Fruit fly (Drosophila melanogaster) whole organism, wandering third instar larva: Measurements from ENCODE around the gene CaMKI.

Source experiments
- Abd-B ChIP-seq: fragments of >200 bp; optimal IDR thresholded peaks from 2 replicates; lab custom pipeline; 2017; ENCODE audit warnings: missing biosample characterization, missing genetic modification characterization
- CG9705 ChIP-seq: fragments of 200-800 bp; sonication (Bioruptor generic); optimal IDR thresholded peaks from 2 replicates; lab custom pipeline; 2018; ENCODE audit warnings: missing biosample characterization, mild to moderate bottlenecking, missing genetic modification characterization
- CrebA ChIP-seq: fragments of 200-800 bp; sonication (Bioruptor generic); optimal IDR thresholded peaks from 2 replicates; lab custom pipeline; 2016; ENCODE audit warnings: missing biosample characterization, mild to moderate bottlenecking, missing genetic modification characterization, borderline replicate concordance
- Dfd ChIP-seq: fragments of >200 bp; optimal IDR thresholded peaks from 2 replicates; lab custom pipeline; 2017; ENCODE audit warnings: missing biosample characterization, missing genetic modification characterization
- Dif ChIP-seq: fragments of 200-275, 200-300 bp; sonication (Bioruptor generic); optimal IDR thresholded peaks from 2 replicates; lab custom pipeline; 2018; ENCODE audit warnings: missing biosample characterization, missing genetic modification characterization; ENCODE audit not compliant: partially characterized antibody
- HLH106 ChIP-seq: fragments of 200-800 bp; optimal IDR thresholded peaks from 3 replicates; lab custom pipeline; 2019; ENCODE audit warnings: missing biosample characterization, mild to moderate bottlenecking, missing genetic modification characterization, moderate library complexity
- Hr78 ChIP-seq: fragments of >200 bp; optimal IDR thresholded peaks from 2 replicates; lab custom pipeline; 2017; ENCODE audit warnings: missing biosample characterization, missing genetic modification characterization
- Hr83 ChIP-seq: fragments of 200-300 bp; sonication (Bioruptor generic); optimal IDR thresholded peaks from 2 replicates; lab custom pipeline; 2016; ENCODE audit warnings: missing biosample characterization, mild to moderate bottlenecking, missing genetic modification characterization, moderate library complexity; ENCODE audit not compliant: poor library complexity, severe bottlenecking
- Jra ChIP-seq: sonication (Bioruptor generic); optimal IDR thresholded peaks from 2 replicates; lab custom pipeline; 2016; ENCODE audit warnings: missing biosample characterization, missing genetic modification characterization
- N ChIP-seq: fragments of >200 bp; optimal IDR thresholded peaks from 2 replicates; lab custom pipeline; 2018; ENCODE audit warnings: missing biosample characterization, missing external identifiers, missing genetic modification characterization
- OdsH ChIP-seq: fragments of 200-800 bp; sonication (Bioruptor generic); optimal IDR thresholded peaks from 2 replicates; lab custom pipeline; 2016; ENCODE audit warnings: missing biosample characterization, mild to moderate bottlenecking, missing genetic modification characterization
- Rel ChIP-seq, 2 experiments: fragments of 200-800 bp; sonication (Bioruptor generic) in 1 of 2; optimal IDR thresholded peaks; 2 replicates in 1 of 2; 3 replicates in 1 of 2; lab custom pipeline; 2016 to 2019; ENCODE audit warnings: mild to moderate bottlenecking in 2 of 2, missing biosample characterization in 2 of 2, missing genetic modification characterization in 2 of 2, moderate library complexity in 1 of 2
- Sp1 ChIP-seq: fragments of 200-800 bp; sonication (Bioruptor generic); optimal IDR thresholded peaks from 3 replicates; lab custom pipeline; 2019; ENCODE audit warnings: missing biosample characterization, mild to moderate bottlenecking, missing genetic modification characterization, moderate library complexity
- br ChIP-seq: fragments of 200-800 bp; sonication (Bioruptor generic); optimal IDR thresholded peaks from 2 replicates; lab custom pipeline; 2016; ENCODE audit warnings: missing biosample characterization, missing genetic modification characterization
- brk ChIP-seq: fragments of 200-800 bp; sonication (Bioruptor generic); optimal IDR thresholded peaks from 2 replicates; lab custom pipeline; 2016; ENCODE audit warnings: missing biosample characterization, mild to moderate bottlenecking, missing genetic modification characterization
- dl ChIP-seq, 2 experiments: fragments of 175-275, 200-275 bp in 1 of 2; fragments of 200-275 bp in 1 of 2; sonication (Bioruptor generic); optimal IDR thresholded peaks; lab custom pipeline; 2018; ENCODE audit warnings: mild to moderate bottlenecking in 2 of 2, missing biosample characterization in 2 of 2, missing genetic modification characterization in 2 of 2, moderate library complexity in 2 of 2; ENCODE audit not compliant: partially characterized antibody in 2 of 2, insufficient read depth in 1 of 2
- dsf ChIP-seq: sonication (Bioruptor generic); optimal IDR thresholded peaks from 2 replicates; lab custom pipeline; 2016; ENCODE audit warnings: missing biosample characterization, missing genetic modification characterization, borderline replicate concordance
- foxo ChIP-seq, 2 experiments: fragments of 200-800 bp; sonication (Bioruptor generic); optimal IDR thresholded peaks; 2 replicates in 1 of 2; 3 replicates in 1 of 2; lab custom pipeline; 2016 to 2017; ENCODE audit warnings: missing biosample characterization in 2 of 2, missing genetic modification characterization in 2 of 2
- fru ChIP-seq: fragments of 200-800 bp; sonication (Bioruptor generic); optimal IDR thresholded peaks from 3 replicates; lab custom pipeline; 2016; ENCODE audit warnings: missing biosample characterization, mild to moderate bottlenecking, missing genetic modification characterization
- h ChIP-seq: fragments of 200-800 bp; sonication (Bioruptor generic); optimal IDR thresholded peaks from 3 replicates; lab custom pipeline; 2016; ENCODE audit warnings: missing biosample characterization, mild to moderate bottlenecking, missing genetic modification characterization
- psq ChIP-seq: fragments of 200-800 bp; sonication (Bioruptor generic); optimal IDR thresholded peaks from 3 replicates; lab custom pipeline; 2017; ENCODE audit warnings: missing biosample characterization, mild to moderate bottlenecking, missing genetic modification characterization, moderate library complexity
- rgr ChIP-seq: fragments of 200-800 bp; sonication (Bioruptor generic); optimal IDR thresholded peaks from 3 replicates; lab custom pipeline; 2016; ENCODE audit warnings: missing biosample characterization, mild to moderate bottlenecking, missing genetic modification characterization
- sage ChIP-seq: fragments of 200-800 bp; sonication (Bioruptor generic); optimal IDR thresholded peaks from 2 replicates; lab custom pipeline; 2016; ENCODE audit warnings: missing biosample characterization, mild to moderate bottlenecking, missing genetic modification characterization
- sv ChIP-seq: fragments of 200-800 bp; sonication (Bioruptor generic); optimal IDR thresholded peaks from 3 replicates; lab custom pipeline; 2016; ENCODE audit warnings: missing biosample characterization, missing genetic modification characterization
- usp ChIP-seq: fragments of >200 bp; optimal IDR thresholded peaks from 2 replicates; lab custom pipeline; 2017; ENCODE audit warnings: missing biosample characterization, missing genetic modification characterization
- woc ChIP-seq: sonication (Bioruptor generic); optimal IDR thresholded peaks from 2 replicates; lab custom pipeline; 2016; ENCODE audit warnings: missing biosample characterization, mild to moderate bottlenecking, missing genetic modification characterization

CaMKI gene

dm6 chr4:445113-445718 is at the start of gene CaMKI:
TSS of gene CaMKI (plus strand) at chr4:445504.
- TF ChIP-seq HLH106 (no peak), woc (GFP tag; lab: Kevin White, UChicago) (peak; percentile 1), N (GFP tag; lab: Kevin White, UChicago) (peak; percentile 79)

DNA sequence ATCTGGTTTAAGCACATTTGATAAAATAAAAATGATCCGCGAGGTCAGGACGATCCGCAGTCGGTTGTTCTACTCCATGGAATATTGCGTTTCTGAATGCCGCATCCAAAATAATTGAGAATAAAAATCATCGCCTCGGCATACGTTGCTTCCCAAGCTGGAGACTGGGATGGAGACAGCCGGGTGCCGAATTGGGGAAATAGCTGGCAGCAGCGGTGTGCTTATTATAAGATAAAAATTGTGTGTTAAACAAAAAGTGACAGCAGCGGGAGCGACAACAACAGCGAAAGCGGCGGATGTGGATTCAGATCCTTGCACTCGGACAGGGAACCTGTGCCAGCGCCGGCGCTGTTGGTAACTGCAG is 49.8 kb upstream of the CaMKI start, which contains the start of gene dati:
Gene dati (minus strand): TSS at position 101 of the 364 bp plus-strand sequence.
- TF ChIP-seq Hr83 (GFP tag; lab: Kevin White, UChicago): no peak
- TF ChIP-seq fru (GFP tag; lab: Kevin White, UChicago): no peak
- TF ChIP-seq dsf (GFP tag; lab: Kevin White, UChicago): no peak
- TF ChIP-seq dl (GFP tag; optimal IDR thresholded peaks at IDR 0.05; lab: Kevin White, UChicago; ENCODE audit: insufficient read depth in 1 of 2, partially characterized antibody in 2 of 2): no peak
- TF ChIP-seq br: no peak
- TF ChIP-seq Dif (GFP tag; lab: Kevin White, UChicago): no peak
- TF ChIP-seq rgr (GFP tag; lab: Kevin White, UChicago): no peak
- no peak for TF ChIP-seq Hr78 (GFP tag; lab: Kevin White, UChicago)
- no peak for TF ChIP-seq sage (GFP tag; lab: Kevin White, UChicago)
- TF ChIP-seq usp (GFP tag; lab: Kevin White, UChicago): no peak
- no peak for TF ChIP-seq woc (GFP tag; lab: Kevin White, UChicago)
- no peak for TF ChIP-seq psq (GFP tag; lab: Kevin White, UChicago)
- TF ChIP-seq h (GFP tag; lab: Kevin White, UChicago): no peak
- TF ChIP-seq N (GFP tag; lab: Kevin White, UChicago): no peak

- TF ChIP-seq h (GFP tag; lab: Kevin White, UChicago) (peak; percentile 11), foxo (GFP tag; optimal IDR thresholded peaks at IDR 0.05; lab: Kevin White, UChicago) (peak in 1 of 2 experiments; percentile 21), fru (GFP tag; lab: Kevin White, UChicago) (peak; percentile 14), CrebA (GFP tag; lab: Kevin White, UChicago) (no peak), Jra (no peak)
Observed at dm6 chr4:395869-396568, 49.3 kb upstream of the CaMKI start.

dm6 chr4:398555-398954 is 46.7 kb upstream of the CaMKI start:
- no peak for TF ChIP-seq br
- TF ChIP-seq sage (GFP tag; lab: Kevin White, UChicago): no peak
- no peak for TF ChIP-seq Sp1 (GFP tag; lab: Kevin White, UChicago)
- no peak for TF ChIP-seq Rel (GFP tag; optimal IDR thresholded peaks at IDR 0.05; lab: Kevin White, UChicago)
- no peak for TF ChIP-seq Rel (tag; optimal IDR thresholded peaks at IDR 0.05; lab: Kevin White, UChicago)
- TF ChIP-seq Abd-B: no peak
- TF ChIP-seq dl (GFP tag; optimal IDR thresholded peaks at IDR 0.05; lab: Kevin White, UChicago; ENCODE audit: insufficient read depth in 1 of 2, partially characterized antibody in 2 of 2): no peak
- TF ChIP-seq rgr (GFP tag; lab: Kevin White, UChicago): no peak
- TF ChIP-seq CG9705 (GFP tag; lab: Kevin White, UChicago): no peak
- TF ChIP-seq OdsH: no peak
- TF ChIP-seq psq (GFP tag; lab: Kevin White, UChicago): no peak
- TF ChIP-seq sv (GFP tag; lab: Kevin White, UChicago): no peak

dm6 chr4:402928-403575 is 42.3 kb upstream of the CaMKI start:
- TF ChIP-seq Dif (GFP tag; lab: Kevin White, UChicago) (no peak), Dfd (GFP tag; lab: Kevin White, UChicago) (peak; percentile 92)
- TF ChIP-seq, all 38 proteins: peak for 1

- TF ChIP-seq fru (GFP tag; lab: Kevin White, UChicago) (peak; percentile 54), h (GFP tag; lab: Kevin White, UChicago) (peak; percentile 0), OdsH (peak; percentile 13), CrebA (GFP tag; lab: Kevin White, UChicago) (no peak), brk (peak; percentile 6), dsf (GFP tag; lab: Kevin White, UChicago) (no peak)
- TF ChIP-seq, all 38 proteins: peak for 4
Observed at dm6 chr4:404325-404724, 41.0 kb upstream of the CaMKI start.
